Fruit fly (Drosophila melanogaster) whole organism, prepupa: ENCODE results near the gene CG32641.

Experiments used
- CG10669 ChIP-seq: fragments of 200-800 bp; sonication (Bioruptor generic); optimal IDR thresholded peaks from 3 replicates; lab custom pipeline; 2018; ENCODE audit warnings: missing biosample characterization, mild to moderate bottlenecking, missing genetic modification characterization, moderate library complexity
- CG11902 ChIP-seq: fragments of 200-800 bp; sonication (Bioruptor generic); optimal IDR thresholded peaks from 3 replicates; lab custom pipeline; 2016; ENCODE audit warnings: missing biosample characterization, missing genetic modification characterization
- CG15336 ChIP-seq: fragments of 200-800 bp; sonication (Bioruptor generic); IDR thresholded peaks from 2 replicates; pipeline ENCODE4 v1.3.6; 2022; ENCODE audit warnings: missing biosample characterization, missing genetic modification characterization
- CG3032 ChIP-seq: fragments of 200-800 bp; optimal IDR thresholded peaks from 2 replicates; lab custom pipeline; 2019; ENCODE audit warnings: missing biosample characterization, mild to moderate bottlenecking, missing genetic modification characterization, moderate library complexity
- CG34406 ChIP-seq: fragments of 200-800 bp; sonication (Bioruptor generic); optimal IDR thresholded peaks from 3 replicates; lab custom pipeline; 2016; ENCODE audit warnings: missing biosample characterization, missing genetic modification characterization
- CG3919 ChIP-seq: fragments of 200-800 bp; sonication (Bioruptor generic); optimal IDR thresholded peaks from 3 replicates; lab custom pipeline; 2016; ENCODE audit warnings: missing biosample characterization, missing genetic modification characterization
- CG6792 ChIP-seq: fragments of 200-800 bp; sonication (Bioruptor generic); optimal IDR thresholded peaks from 3 replicates; lab custom pipeline; 2016; ENCODE audit warnings: missing biosample characterization, missing genetic modification characterization
- CG6808 ChIP-seq: fragments of 200-800 bp; sonication (Bioruptor generic); optimal IDR thresholded peaks from 3 replicates; lab custom pipeline; 2017; ENCODE audit warnings: missing biosample characterization, missing genetic modification characterization, mild to moderate bottlenecking, moderate library complexity, missing genetic modification reagents
- CG7368 ChIP-seq: fragments of 200-800 bp; sonication (Bioruptor generic); optimal IDR thresholded peaks from 3 replicates; lab custom pipeline; 2016; ENCODE audit warnings: missing biosample characterization, missing genetic modification characterization
- CG8319 ChIP-seq: fragments of 200-800 bp; sonication (Bioruptor generic); optimal IDR thresholded peaks from 3 replicates; lab custom pipeline; 2016; ENCODE audit warnings: missing biosample characterization, missing genetic modification characterization
- CG8632 ChIP-seq: fragments of 200-800 bp; sonication (Bioruptor generic); optimal IDR thresholded peaks from 3 replicates; lab custom pipeline; 2016; ENCODE audit warnings: missing biosample characterization, missing genetic modification characterization
- Eip75B ChIP-seq: fragments of 200-800 bp; sonication (Bioruptor generic); optimal IDR thresholded peaks from 3 replicates; lab custom pipeline; 2016; ENCODE audit warnings: missing biosample characterization, missing genetic modification characterization
- Eip78C ChIP-seq: fragments of 200-800 bp; sonication (Bioruptor generic); peaks from one replicate; lab custom pipeline; 2016; ENCODE audit warnings: missing biosample characterization, missing genetic modification characterization
- Eip93F ChIP-seq: fragments of 200-800 bp; sonication (Bioruptor generic); optimal IDR thresholded peaks from 2 replicates; lab custom pipeline; 2016; ENCODE audit warnings: missing biosample characterization, mild to moderate bottlenecking, missing genetic modification characterization
- Ets21C ChIP-seq: fragments of 200-800 bp; sonication (Bioruptor generic); optimal IDR thresholded peaks from 3 replicates; lab custom pipeline; 2016; ENCODE audit warnings: missing biosample characterization, missing genetic modification characterization
- Ets96B ChIP-seq: fragments of 200-800 bp; optimal IDR thresholded peaks from 2 replicates; lab custom pipeline; 2019; ENCODE audit warnings: missing biosample characterization, mild to moderate bottlenecking, missing genetic modification characterization, moderate library complexity
- Gug ChIP-seq: fragments of 200-800 bp; sonication (Bioruptor generic); IDR thresholded peaks from 2 replicates; pipeline ENCODE4 v1.3.6; 2022; ENCODE audit warnings: missing biosample characterization, missing genetic modification characterization
- Hr4 ChIP-seq: fragments of 200-800 bp; sonication (Bioruptor generic); optimal IDR thresholded peaks from 3 replicates; lab custom pipeline; 2016; ENCODE audit warnings: missing biosample characterization, missing genetic modification characterization
- Lpt ChIP-seq: fragments of 200-800 bp; sonication (Bioruptor generic); optimal IDR thresholded peaks from 3 replicates; lab custom pipeline; 2016; ENCODE audit warnings: missing biosample characterization, missing genetic modification characterization
- Met ChIP-seq: fragments of 200-800 bp; sonication (Bioruptor generic); optimal IDR thresholded peaks from 3 replicates; lab custom pipeline; 2016; ENCODE audit warnings: missing biosample characterization, missing genetic modification characterization
- OdsH ChIP-seq: fragments of 200-800 bp; sonication (Bioruptor generic); optimal IDR thresholded peaks from 3 replicates; lab custom pipeline; 2016; ENCODE audit warnings: missing biosample characterization, missing genetic modification characterization
- Smox ChIP-seq: fragments of 200-800 bp; sonication (Bioruptor generic); optimal IDR thresholded peaks from 3 replicates; lab custom pipeline; 2016; ENCODE audit warnings: missing biosample characterization, missing genetic modification characterization
- Sox102F ChIP-seq: fragments of 200-800 bp; sonication (Bioruptor generic); optimal IDR thresholded peaks from 2 replicates; lab custom pipeline; 2016; ENCODE audit warnings: missing biosample characterization, mild to moderate bottlenecking, missing genetic modification characterization
- Sox14 ChIP-seq: fragments of 200-800 bp; sonication (Bioruptor generic); optimal IDR thresholded peaks from 3 replicates; lab custom pipeline; 2016; ENCODE audit warnings: missing biosample characterization, missing genetic modification characterization
- Sox15 ChIP-seq: fragments of 200-800 bp; sonication (Bioruptor generic); optimal IDR thresholded peaks from 3 replicates; lab custom pipeline; 2016; ENCODE audit warnings: missing biosample characterization, missing genetic modification characterization
- achi ChIP-seq: fragments of 200-800 bp; sonication (Bioruptor generic); optimal IDR thresholded peaks from 3 replicates; lab custom pipeline; 2016; ENCODE audit warnings: missing biosample characterization, missing genetic modification characterization
- cyc ChIP-seq: fragments of 200-800 bp; sonication (Bioruptor generic); optimal IDR thresholded peaks from 3 replicates; lab custom pipeline; 2016; ENCODE audit warnings: missing biosample characterization, missing genetic modification characterization
- dac ChIP-seq: fragments of 200-800 bp; sonication (Bioruptor generic); optimal IDR thresholded peaks from 2 replicates; lab custom pipeline; 2017; ENCODE audit warnings: missing biosample characterization, mild to moderate bottlenecking, missing genetic modification characterization
- dsx ChIP-seq: fragments of 200-800 bp; optimal IDR thresholded peaks from 3 replicates; lab custom pipeline; 2019; ENCODE audit warnings: missing biosample characterization, mild to moderate bottlenecking, missing genetic modification characterization, moderate library complexity; ENCODE audit not compliant: poor library complexity, severe bottlenecking
- eg ChIP-seq: fragments of 200-800 bp; sonication (Bioruptor generic); IDR thresholded peaks from 3 replicates; pipeline ENCODE4 v1.3.6; 2022; ENCODE audit warnings: missing biosample characterization, missing genetic modification characterization
- fd59A ChIP-seq: fragments of 200-800 bp; sonication (Bioruptor generic); optimal IDR thresholded peaks from 2 replicates; lab custom pipeline; 2017; ENCODE audit warnings: missing biosample characterization, mild to moderate bottlenecking, missing genetic modification characterization, missing genetic modification reagents
- fkh ChIP-seq: fragments of 200-800 bp; sonication (Bioruptor generic); optimal IDR thresholded peaks from 3 replicates; lab custom pipeline; 2017; ENCODE audit warnings: missing biosample characterization, mild to moderate bottlenecking, missing genetic modification characterization, moderate library complexity
- lz ChIP-seq: fragments of 200-800 bp; sonication (Bioruptor generic); optimal IDR thresholded peaks from 3 replicates; lab custom pipeline; 2016; ENCODE audit warnings: missing biosample characterization, missing genetic modification characterization
- pdm3 ChIP-seq: fragments of 200-800 bp; sonication (Bioruptor generic); optimal IDR thresholded peaks from 3 replicates; lab custom pipeline; 2016; ENCODE audit warnings: missing biosample characterization, missing genetic modification characterization
- salr ChIP-seq, 2 experiments: fragments of 200-800 bp; sonication (Bioruptor generic); optimal IDR thresholded peaks; 3 replicates each; lab custom pipeline; 2016 to 2018; ENCODE audit warnings: missing biosample characterization in 2 of 2, missing genetic modification characterization in 2 of 2, mild to moderate bottlenecking in 1 of 2
- topi ChIP-seq: fragments of 200-800 bp; sonication (Bioruptor generic); optimal IDR thresholded peaks from 3 replicates; lab custom pipeline; 2016; ENCODE audit warnings: missing biosample characterization, missing genetic modification characterization
- vri ChIP-seq: fragments of 200-800 bp; sonication (Bioruptor generic); optimal IDR thresholded peaks from 3 replicates; lab custom pipeline; 2016; ENCODE audit warnings: missing biosample characterization, mild to moderate bottlenecking, missing genetic modification characterization

CG32641 gene

DNA sequence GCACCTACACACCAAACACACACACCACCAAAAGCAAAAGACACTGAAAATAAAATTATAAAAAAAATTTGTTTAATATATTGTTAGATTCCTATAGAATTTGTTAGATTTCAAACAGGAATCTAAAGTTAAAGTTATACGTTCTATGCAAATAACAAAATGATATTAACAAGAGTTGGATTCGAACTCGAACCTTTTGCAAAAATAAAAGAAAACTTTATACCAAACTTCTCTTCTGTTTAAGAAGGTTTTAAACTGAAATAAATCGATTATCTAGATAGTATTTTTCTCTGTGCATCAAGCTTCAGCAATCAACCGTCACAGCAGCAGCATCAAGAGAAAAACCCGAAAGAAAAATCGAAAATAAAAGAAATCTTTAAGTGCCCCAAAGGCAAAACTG lies 42.2 kb downstream of the CG32641 start (continued):
- TF ChIP-seq Smox (GFP tag; lab: Kevin White, UChicago) (peak; percentile 5), Eip93F (GFP tag; lab: Kevin White, UChicago) (no peak), pdm3 (GFP tag; lab: Kevin White, UChicago) (peak; percentile 57), Eip78C (peak; percentile 94), Ets96B (peak; percentile 59), Sox15 (GFP tag; lab: Kevin White, UChicago) (no peak), CG15336 (peak; percentile 82), CG6792 (GFP tag; lab: Kevin White, UChicago) (peak; percentile 32), Gug (GFP tag; lab: Robert Waterston, UW) (peak; percentile 47; the same call in 1 of the 2 replicates), fkh (GFP tag; lab: Kevin White, UChicago) (no peak), cyc (GFP tag; lab: Kevin White, UChicago) (peak; percentile 6), topi (GFP tag; lab: Kevin White, UChicago) (peak; percentile 35), Sox14 (GFP tag; lab: Kevin White, UChicago) (peak; percentile 27), CG8632 (GFP tag; lab: Kevin White, UChicago) (peak; percentile 13), dsx (GFP tag; lab: Kevin White, UChicago) (no peak), Eip75B (peak; percentile 49), CG7368 (GFP tag; lab: Kevin White, UChicago) (peak; percentile 59), CG11902 (peak; percentile 1), Sox102F (GFP tag; lab: Kevin White, UChicago) (no peak), Lpt (GFP tag; lab: Kevin White, UChicago) (peak; percentile 62), Met (peak; percentile 26), CG3919 (peak; percentile 56), CG6808 (GFP tag; lab: Kevin White, UChicago) (peak; percentile 11), dac (GFP tag; lab: Kevin White, UChicago) (peak; percentile 42), CG8319 (GFP tag; lab: Kevin White, UChicago) (peak; percentile 19), salr (GFP tag; optimal IDR thresholded peaks at IDR 0.05; lab: Kevin White, UChicago) (peak in 1 of 2 experiments; percentile 59), CG3032 (tag; lab: Kevin White, UChicago) (peak; percentile 63), Ets21C (no peak), achi (GFP tag; lab: Kevin White, UChicago) (peak; percentile 71), lz (GFP tag; lab: Kevin White, UChicago) (peak; percentile 18), CG34406 (GFP tag; lab: Kevin White, UChicago) (peak; percentile 38), eg (peak; percentile 54; the same call in 1 of the 3 replicates)

dm6 chrX:13227505-13228207 lies 43.4 kb downstream of the CG32641 start:
- TF ChIP-seq dac (GFP tag; lab: Kevin White, UChicago) (no peak), Hr4 (GFP tag; lab: Kevin White, UChicago) (no peak), cyc (GFP tag; lab: Kevin White, UChicago) (no peak), fd59A (GFP tag; lab: Kevin White, UChicago) (no peak), Eip75B (no peak), achi (GFP tag; lab: Kevin White, UChicago) (no peak), CG10669 (GFP tag; lab: Kevin White, UChicago) (no peak), Met (no peak), Eip93F (GFP tag; lab: Kevin White, UChicago) (no peak), OdsH (GFP tag; lab: Kevin White, UChicago) (no peak), CG3032 (tag; lab: Kevin White, UChicago) (no peak), Sox14 (GFP tag; lab: Kevin White, UChicago) (no peak), CG11902 (no peak), Sox102F (GFP tag; lab: Kevin White, UChicago) (no peak), CG8632 (GFP tag; lab: Kevin White, UChicago) (no peak), Gug (GFP tag; lab: Robert Waterston, UW) (no peak), Ets21C (no peak), topi (GFP tag; lab: Kevin White, UChicago) (no peak)

DNA sequence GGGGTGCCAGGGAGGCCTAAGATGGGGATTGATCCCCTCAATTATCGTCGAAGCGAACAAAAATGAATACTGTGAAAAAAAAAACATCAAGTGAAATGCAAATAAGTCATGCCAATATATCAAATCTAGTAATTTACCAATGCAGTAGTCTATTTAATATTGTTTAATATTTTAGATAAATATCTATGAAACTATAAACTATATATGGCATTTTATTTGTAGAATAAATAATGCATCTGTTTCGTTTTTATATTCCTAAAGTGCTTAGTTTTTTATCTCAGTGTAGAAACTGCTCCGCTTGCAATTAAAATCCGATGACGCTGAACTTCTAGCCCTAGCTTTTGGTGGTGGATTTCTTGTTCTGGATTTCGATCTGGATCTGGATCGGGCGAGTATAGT lies 43.9 kb downstream of the CG32641 start:
- peak; percentile 8 for TF ChIP-seq Eip78C
- TF ChIP-seq vri (GFP tag; lab: Kevin White, UChicago) = no peak
- TF ChIP-seq Gug (GFP tag; lab: Robert Waterston, UW) = no peak
- TF ChIP-seq, all 60 proteins: peak for 1
